Worm (Caenorhabditis elegans) whole organism, L1 larva: ENCODE data around the gene R04B5.11.

Experiments used
- C04F5.9 ChIP-seq: sonication (generic microtip); optimal IDR thresholded peaks from 2 replicates; lab custom pipeline; 2016; ENCODE audit warnings: missing genetic modification characterization, missing compliant biosample characterization
- C34B4.2 ChIP-seq: sonication (generic microtip); optimal IDR thresholded peaks from 2 replicates; lab custom pipeline; 2017; ENCODE audit warnings: mild to moderate bottlenecking, missing genetic modification characterization, missing compliant biosample characterization
- F16B12.6 ChIP-seq: fragments of 150-350 bp; optimal IDR thresholded peaks from 2 replicates; lab custom pipeline; 2014; ENCODE audit warnings: missing biosample characterization, missing genetic modification characterization
- Y116A8C.19 ChIP-seq: sonication (generic microtip); optimal IDR thresholded peaks from 2 replicates; lab custom pipeline; 2016; ENCODE audit warnings: missing compliant biosample characterization, missing genetic modification characterization, borderline replicate concordance
- aha-1 ChIP-seq: fragments of 150-350 bp; optimal IDR thresholded peaks from 2 replicates; lab custom pipeline; 2014; ENCODE audit warnings: missing biosample characterization, missing genetic modification characterization
- alr-1 ChIP-seq: fragments of 200-800 bp; sonication (Bioruptor generic); optimal IDR thresholded peaks from 2 replicates; lab custom pipeline; 2018; ENCODE audit warnings: borderline replicate concordance, mild to moderate bottlenecking, missing genetic modification characterization, missing compliant biosample characterization
- aly-2 ChIP-seq: fragments of 150-350 bp; optimal IDR thresholded peaks from 2 replicates; lab custom pipeline; 2014; ENCODE audit warnings: missing biosample characterization, missing genetic modification characterization
- blmp-1 ChIP-seq: fragments of 150-350 bp; optimal IDR thresholded peaks from 2 replicates; lab custom pipeline; 2014; ENCODE audit warnings: missing biosample characterization, missing genetic modification characterization
- dsc-1 ChIP-seq: sonication (generic microtip); optimal IDR thresholded peaks from 2 replicates; lab custom pipeline; 2016; ENCODE audit warnings: mild to moderate bottlenecking, missing genetic modification characterization, missing compliant biosample characterization
- efl-1 ChIP-seq, 4 experiments: fragments of 150-350 bp; optimal IDR thresholded peaks in 3 of 4; peaks in 1 of 4; 1 replicate in 1 of 4; 2 replicates in 3 of 4; lab custom pipeline; 2014; ENCODE audit warnings: missing biosample characterization in 2 of 4, missing genetic modification characterization in 2 of 4, missing genetic modification reagents in 2 of 4
- efl-3 ChIP-seq: fragments of 200-800 bp; sonication (Bioruptor generic); optimal IDR thresholded peaks from 2 replicates; lab custom pipeline; 2018; ENCODE audit warnings: mild to moderate bottlenecking, missing genetic modification characterization, missing compliant biosample characterization
- elt-2 ChIP-seq: sonication (generic microtip); optimal IDR thresholded peaks from 2 replicates; lab custom pipeline; 2016; ENCODE audit warnings: missing genetic modification characterization, mild to moderate bottlenecking, inconsistent platforms, missing compliant biosample characterization, missing genetic modification reagents
- fkh-4 ChIP-seq: sonication (generic microtip); optimal IDR thresholded peaks from 2 replicates; lab custom pipeline; 2016; ENCODE audit warnings: missing compliant biosample characterization, missing genetic modification characterization, borderline replicate concordance
- fos-1 ChIP-seq: fragments of 150-350 bp; optimal IDR thresholded peaks from 2 replicates; lab custom pipeline; 2014; ENCODE audit warnings: missing biosample characterization, missing genetic modification characterization
- grh-1 ChIP-seq: fragments of 200-800 bp; sonication (Bioruptor generic); IDR thresholded peaks from 2 replicates; pipeline ENCODE4 v1.3.6; 2022; ENCODE audit warnings: missing genetic modification reagents, missing genetic modification characterization, missing compliant biosample characterization
- hpl-2 ChIP-seq: fragments of 150-350 bp; optimal IDR thresholded peaks from 2 replicates; lab custom pipeline; 2014; ENCODE audit warnings: missing biosample characterization, missing genetic modification reagents, missing genetic modification characterization
- lin-13 ChIP-seq: fragments of 150-350 bp; optimal IDR thresholded peaks from 2 replicates; lab custom pipeline; 2014; ENCODE audit warnings: missing biosample characterization, missing genetic modification reagents, missing genetic modification characterization
- lin-15B ChIP-seq: fragments of 150-350 bp; sonication (generic microtip); optimal IDR thresholded peaks from 3 replicates; lab custom pipeline; 2014; ENCODE audit warnings: missing biosample characterization, missing genetic modification characterization
- lin-35 ChIP-seq, 2 experiments: fragments of 150-350 bp; optimal IDR thresholded peaks; 2 replicates each; lab custom pipeline; 2014; ENCODE audit warnings: missing biosample characterization in 2 of 2, missing genetic modification characterization in 2 of 2, missing genetic modification reagents in 2 of 2
- lin-39 ChIP-seq: fragments of 150-350 bp; optimal IDR thresholded peaks from 2 replicates; lab custom pipeline; 2014; ENCODE audit warnings: missing biosample characterization, missing genetic modification reagents, missing genetic modification characterization
- mep-1 ChIP-seq: fragments of 150-350 bp; optimal IDR thresholded peaks from 2 replicates; lab custom pipeline; 2014; ENCODE audit warnings: missing biosample characterization, missing genetic modification characterization
- nhr-11 ChIP-seq: fragments of 150-350 bp; optimal IDR thresholded peaks from 2 replicates; lab custom pipeline; 2014; ENCODE audit warnings: missing biosample characterization, missing genetic modification characterization
- nhr-12 ChIP-seq: sonication (generic microtip); optimal IDR thresholded peaks from 2 replicates; lab custom pipeline; 2017; ENCODE audit warnings: missing biosample characterization, missing genetic modification characterization
- nhr-237 ChIP-seq: fragments of 150-350 bp; optimal IDR thresholded peaks from 2 replicates; lab custom pipeline; 2014; ENCODE audit warnings: missing biosample characterization, missing genetic modification characterization
- nhr-71 ChIP-seq: sonication (generic microtip); optimal IDR thresholded peaks from 2 replicates; lab custom pipeline; 2016; ENCODE audit warnings: mild to moderate bottlenecking, missing genetic modification characterization, moderate library complexity, missing compliant biosample characterization
- pag-3 ChIP-seq: sonication (generic microtip); optimal IDR thresholded peaks from 2 replicates; lab custom pipeline; 2017; ENCODE audit warnings: missing genetic modification characterization, mild to moderate bottlenecking, missing compliant biosample characterization, antibody characterized with exemption, borderline replicate concordance; ENCODE audit not compliant: insufficient read depth
- pax-3 ChIP-seq: fragments of 200-800 bp; sonication (Bioruptor generic); optimal IDR thresholded peaks from 2 replicates; lab custom pipeline; 2018; ENCODE audit warnings: mild to moderate bottlenecking, missing genetic modification characterization, moderate library complexity, missing compliant biosample characterization
- pqm-1 ChIP-seq: sonication (generic microtip); optimal IDR thresholded peaks from 3 replicates; lab custom pipeline; 2017; ENCODE audit warnings: missing biosample characterization, missing genetic modification characterization
- rnt-1 ChIP-seq: sonication (generic microtip); optimal IDR thresholded peaks from 2 replicates; lab custom pipeline; 2016; ENCODE audit warnings: mild to moderate bottlenecking, missing genetic modification characterization, moderate library complexity, missing compliant biosample characterization
- snu-23 ChIP-seq: sonication (generic microtip); optimal IDR thresholded peaks from 2 replicates; lab custom pipeline; 2016; ENCODE audit warnings: missing genetic modification characterization, missing compliant biosample characterization
- sptf-1 ChIP-seq: fragments of 150-350 bp; optimal IDR thresholded peaks from 2 replicates; lab custom pipeline; 2014; ENCODE audit warnings: missing biosample characterization, missing genetic modification characterization
- sup-37 ChIP-seq: fragments of 200-800 bp; sonication (Bioruptor generic); optimal IDR thresholded peaks from 2 replicates; lab custom pipeline; 2018; ENCODE audit warnings: mild to moderate bottlenecking, missing genetic modification characterization, missing compliant biosample characterization
- tbx-2 ChIP-seq: sonication (generic microtip); optimal IDR thresholded peaks from 2 replicates; lab custom pipeline; 2016; ENCODE audit warnings: missing genetic modification characterization, missing compliant biosample characterization
- unc-30 ChIP-seq: sonication (generic microtip); optimal IDR thresholded peaks from 2 replicates; lab custom pipeline; 2017; ENCODE audit warnings: missing biosample characterization, missing genetic modification characterization
- unc-62 ChIP-seq: fragments of 150-350 bp; optimal IDR thresholded peaks from 2 replicates; lab custom pipeline; 2014; ENCODE audit warnings: missing biosample characterization, missing genetic modification reagents, missing genetic modification characterization
- vab-15 ChIP-seq: sonication (generic microtip); optimal IDR thresholded peaks from 2 replicates; lab custom pipeline; 2017; ENCODE audit warnings: missing genotype, mild to moderate bottlenecking, missing genetic modification characterization, missing compliant biosample characterization
- xbp-1 ChIP-seq: sonication (generic microtip); optimal IDR thresholded peaks from 2 replicates; lab custom pipeline; 2016; ENCODE audit warnings: missing genetic modification characterization, missing compliant biosample characterization
- ztf-11 ChIP-seq, 2 experiments: sonication (generic microtip); optimal IDR thresholded peaks; 2 replicates each; lab custom pipeline; 2016 to 2017; ENCODE audit warnings: missing genetic modification characterization in 2 of 2, missing biosample characterization in 1 of 2, missing compliant biosample characterization in 1 of 2

Gene R04B5.11

DNA sequence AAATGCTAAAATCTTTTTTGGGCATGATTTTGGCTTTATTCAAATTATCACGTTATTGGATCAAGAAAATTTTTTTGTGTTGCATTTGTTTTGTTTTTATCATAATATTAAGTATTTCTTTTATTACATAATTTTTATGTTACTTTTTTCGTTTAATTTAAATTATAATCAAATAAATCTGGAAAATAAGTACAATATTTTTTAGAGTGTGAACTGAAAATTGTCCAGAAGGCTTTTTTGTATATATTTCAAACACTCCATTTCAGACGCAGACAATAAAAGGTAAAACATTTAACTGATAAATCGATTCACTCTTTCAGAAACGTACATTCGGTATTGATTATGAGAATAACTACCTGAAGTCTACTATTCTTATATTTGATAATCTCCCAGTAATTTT lies 16.3 kb upstream of the R04B5.11 start, which contains the start of gene C08B6.11:
C08B6.11 (plus strand) TSS at position 301 of the 400 bp plus-strand sequence.
- TF ChIP-seq tbx-2 (no peak), C34B4.2 (no peak), nhr-12 (tag; lab: Kevin White, UChicago) (no peak), dsc-1 (no peak), snu-23 (GFP tag; lab: Kevin White, UChicago) (no peak), ztf-11 (tag; optimal IDR thresholded peaks at IDR 0.05; lab: Kevin White, UChicago) (no peak), lin-35 (GFP tag; optimal IDR thresholded peaks at IDR 0.05; lab: Kevin White, UChicago) (no peak), nhr-11 (no peak), pax-3 (tag; lab: Kevin White, UChicago) (no peak)

DNA sequence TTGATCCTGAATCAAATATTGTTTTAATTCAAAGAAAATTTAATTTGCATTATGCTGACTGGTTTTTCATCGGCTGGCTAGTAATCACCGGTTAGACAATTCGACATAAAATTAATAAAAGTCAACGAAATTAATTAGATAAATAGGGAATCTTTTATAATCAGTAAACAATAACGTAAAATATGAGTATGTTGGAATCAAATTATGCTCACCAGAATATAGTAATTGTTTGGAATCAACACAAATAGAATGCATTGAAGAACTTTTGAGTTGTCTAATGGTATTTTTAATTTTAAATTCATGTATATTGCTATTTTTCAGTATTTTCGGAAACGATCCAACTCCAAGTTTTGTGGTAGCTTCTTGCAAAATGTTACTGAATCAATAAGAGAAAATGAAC lies 14.4 kb upstream of the R04B5.11 start, which contains the start of gene C08B6.2:
C08B6.2 (plus strand) TSS at position 301 of the 400 bp plus-strand sequence.
- TF ChIP-seq Y116A8C.19 (no peak), sptf-1 (tag; lab: Kevin White, UChicago) (no peak), mep-1 (tag; lab: Kevin White, UChicago) (no peak), xbp-1 (tag; lab: Kevin White, UChicago) (no peak), blmp-1 (tag; lab: Kevin White, UChicago) (no peak), efl-1 (optimal IDR thresholded peaks at IDR 0.05; lab: Kevin White, UChicago) (no peak), efl-1 (GFP tag; optimal IDR thresholded peaks at IDR 0.05 in 1 of 2; lab: Kevin White, UChicago) (no peak)

DNA sequence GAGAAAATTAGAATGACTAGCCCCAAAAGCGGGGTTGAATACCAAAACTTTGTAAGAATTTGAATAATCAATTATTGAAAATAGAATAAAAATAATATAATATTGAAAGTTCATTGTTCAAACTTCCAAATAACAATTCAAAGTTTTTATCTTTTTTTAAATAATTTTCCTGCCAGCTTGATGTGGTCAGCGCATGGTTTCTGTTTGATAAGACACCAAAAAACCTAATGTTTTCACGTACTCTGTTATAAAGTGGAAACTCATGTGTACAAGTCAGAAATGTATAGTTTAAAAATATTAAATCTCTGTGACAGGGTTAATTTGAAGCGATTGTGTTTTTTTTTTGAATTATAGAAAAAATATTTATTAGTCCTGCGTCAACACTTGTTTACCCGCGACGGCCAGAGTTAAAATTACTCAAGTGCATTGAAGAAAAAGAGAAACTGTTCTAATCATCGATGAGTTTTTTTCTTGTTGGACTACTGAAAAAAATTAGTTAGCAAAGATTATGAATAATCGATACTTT lies 13.8 kb upstream of the R04B5.11 start, which contains the start of gene ugt-17:
ugt-17 (minus strand) TSS at position 180 of the 526 bp plus-strand sequence.
- TF ChIP-seq sptf-1 (tag; lab: Kevin White, UChicago): no peak
- peak; percentile 53 for TF ChIP-seq elt-2 (tag; lab: Kevin White, UChicago)

DNA sequence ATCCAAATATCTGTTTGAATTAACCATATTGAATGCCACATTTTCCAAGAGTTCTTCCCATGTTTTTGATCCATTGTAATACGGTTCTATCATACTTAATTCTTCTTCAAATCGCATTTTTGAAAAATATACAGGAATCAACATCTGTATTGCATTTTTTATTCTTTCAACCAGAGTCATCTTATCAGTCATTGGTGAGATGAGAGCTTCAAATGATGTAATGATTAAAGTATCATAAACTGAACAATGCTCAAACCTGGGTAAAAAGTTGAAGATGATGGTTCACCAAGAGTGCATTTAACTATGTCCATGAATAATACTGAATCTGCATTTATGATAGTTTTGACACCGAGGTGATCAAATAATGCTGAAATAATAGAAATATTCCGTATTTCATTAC lies 12.8 kb upstream of the R04B5.11 start:
- TF ChIP-seq pag-3 (tag; lab: Kevin White, UChicago): no peak
- peak; percentile 26 for TF ChIP-seq elt-2 (tag; lab: Kevin White, UChicago)

DNA sequence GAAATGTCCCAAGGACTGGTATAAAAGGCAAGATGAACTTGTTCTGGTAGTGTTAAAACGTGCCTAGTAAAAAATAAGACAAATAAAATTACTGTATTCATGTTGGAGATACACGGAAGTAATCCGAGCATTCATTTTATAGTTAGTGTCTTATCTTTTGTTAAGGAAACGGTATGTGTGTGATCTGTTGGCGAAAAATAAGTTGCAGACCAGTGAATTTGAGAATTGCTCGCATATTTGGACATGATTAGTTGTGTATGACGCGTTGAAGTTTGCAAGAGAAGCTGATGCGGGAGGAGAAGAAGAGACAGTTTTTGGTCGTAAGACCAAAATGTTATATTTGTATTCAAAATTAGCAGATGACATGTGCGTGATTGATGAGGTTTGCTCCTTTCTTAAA lies 10.9 kb upstream of the R04B5.11 start, which contains the start of gene C08B6.14:
C08B6.14 (minus strand) TSS at position 101 of the 400 bp plus-strand sequence.
- TF ChIP-seq aly-2 (no peak), efl-3 (GFP tag; lab: Kevin White, UChicago) (no peak), rnt-1 (no peak), Y116A8C.19 (no peak), nhr-71 (tag; lab: Kevin White, UChicago) (no peak), unc-30 (tag; lab: Kevin White, UChicago) (no peak)

DNA sequence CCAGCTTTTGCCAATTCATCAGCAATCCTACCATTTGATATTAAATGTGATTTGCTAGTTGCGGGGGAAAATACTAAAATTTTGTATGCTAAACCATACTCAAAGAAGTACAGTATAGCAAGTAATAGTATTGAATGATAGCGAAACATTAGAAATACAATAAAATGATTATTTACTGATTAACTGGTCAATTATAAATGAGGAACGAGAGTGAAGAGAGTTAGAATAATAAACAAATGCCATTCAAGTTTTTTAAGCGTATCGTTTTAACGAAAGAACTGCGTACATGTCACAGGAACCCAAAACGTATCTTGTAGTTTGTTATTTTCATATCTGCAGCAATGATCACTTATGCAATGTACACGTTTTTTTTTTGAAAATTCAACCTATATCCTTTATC lies 7.4 kb upstream of the R04B5.11 start, which contains the start of gene ugt-47:
ugt-47 (minus strand) TSS at position 169 of the 400 bp plus-strand sequence.
- TF ChIP-seq vab-15 (tag; lab: Kevin White, UChicago) (no peak), fos-1 (tag; lab: Kevin White, UChicago) (no peak), mep-1 (tag; lab: Kevin White, UChicago) (no peak), grh-1 (GFP tag; lab: Robert Waterston, UW) (no peak), aly-2 (no peak), unc-62 (no peak), alr-1 (tag; lab: Kevin White, UChicago) (no peak), nhr-237 (tag; lab: Kevin White, UChicago) (no peak), fkh-4 (no peak), aha-1 (tag; lab: Kevin White, UChicago) (no peak), lin-39 (tag; lab: Kevin White, UChicago) (no peak), pqm-1 (tag; lab: Kevin White, UChicago) (no peak), hpl-2 (GFP tag; lab: Kevin White, UChicago) (no peak), lin-13 (no peak), sup-37 (no peak), C04F5.9 (tag; lab: Kevin White, UChicago) (no peak), Y116A8C.19 (no peak), lin-15B (no peak), F16B12.6 (tag; lab: Kevin White, UChicago) (no peak)
